Worm (Caenorhabditis elegans) whole organism, mixed stage, embryonic: Measurements from ENCODE around the gene col-126.

Experiments used
- M03D4.4 ChIP-seq: sonication (generic microtip); optimal IDR thresholded peaks from 2 replicates; lab custom pipeline; 2017; ENCODE audit warnings: mild to moderate bottlenecking, missing genetic modification characterization, missing compliant biosample characterization
- blmp-1 ChIP-seq: fragments of 150-350 bp; optimal IDR thresholded peaks from 2 replicates; lab custom pipeline; 2014; ENCODE audit warnings: missing biosample characterization, missing genetic modification characterization
- cnd-1 ChIP-seq: fragments of 200-800 bp; sonication (Bioruptor generic); optimal IDR thresholded peaks from 2 replicates; lab custom pipeline; 2018; ENCODE audit warnings: mild to moderate bottlenecking, missing genetic modification characterization, missing compliant biosample characterization
- mep-1 ChIP-seq: fragments of 150-350 bp; optimal IDR thresholded peaks from 2 replicates; lab custom pipeline; 2017; ENCODE audit warnings: missing biosample characterization, missing genetic modification reagents, missing genetic modification characterization, inconsistent platforms
- nhr-12 ChIP-seq: fragments of 150-350 bp; optimal IDR thresholded peaks from 2 replicates; lab custom pipeline; 2014; ENCODE audit warnings: missing biosample characterization, missing genetic modification characterization
- nhr-28 ChIP-seq: fragments of 150-350 bp; optimal IDR thresholded peaks from 2 replicates; lab custom pipeline; 2014; ENCODE audit warnings: missing biosample characterization, missing genetic modification characterization
- pha-4 ChIP-seq: fragments of 150-350 bp; optimal IDR thresholded peaks from 2 replicates; lab custom pipeline; 2018; ENCODE audit warnings: missing biosample characterization, missing genetic modification reagents, missing genetic modification characterization
- sem-2 ChIP-seq: fragments of 200-800 bp; sonication (Bioruptor generic); optimal IDR thresholded peaks from 2 replicates; lab custom pipeline; 2018; ENCODE audit warnings: mild to moderate bottlenecking, missing genetic modification characterization, missing compliant biosample characterization
- snpc-4 ChIP-seq: fragments of 150-350 bp; optimal IDR thresholded peaks from 2 replicates; lab custom pipeline; 2014; ENCODE audit warnings: missing biosample characterization, missing genetic modification characterization
- sptf-1 ChIP-seq: sonication (generic microtip); optimal IDR thresholded peaks from 2 replicates; lab custom pipeline; 2017; ENCODE audit warnings: mild to moderate bottlenecking, missing genetic modification characterization, moderate library complexity, missing compliant biosample characterization
- tbx-8 ChIP-seq: fragments of 200-800 bp; sonication (Bioruptor generic); optimal IDR thresholded peaks from 2 replicates; lab custom pipeline; 2018; ENCODE audit warnings: mild to moderate bottlenecking, missing genetic modification characterization, moderate library complexity, missing compliant biosample characterization
- unc-62 ChIP-seq: fragments of 150-350 bp; optimal IDR thresholded peaks from 2 replicates; lab custom pipeline; 2014; ENCODE audit warnings: missing biosample characterization, missing genetic modification reagents, missing genetic modification characterization
- ztf-11 ChIP-seq: fragments of 150-350 bp; optimal IDR thresholded peaks from 2 replicates; lab custom pipeline; 2014; ENCODE audit warnings: missing biosample characterization, missing genetic modification characterization

DNA sequence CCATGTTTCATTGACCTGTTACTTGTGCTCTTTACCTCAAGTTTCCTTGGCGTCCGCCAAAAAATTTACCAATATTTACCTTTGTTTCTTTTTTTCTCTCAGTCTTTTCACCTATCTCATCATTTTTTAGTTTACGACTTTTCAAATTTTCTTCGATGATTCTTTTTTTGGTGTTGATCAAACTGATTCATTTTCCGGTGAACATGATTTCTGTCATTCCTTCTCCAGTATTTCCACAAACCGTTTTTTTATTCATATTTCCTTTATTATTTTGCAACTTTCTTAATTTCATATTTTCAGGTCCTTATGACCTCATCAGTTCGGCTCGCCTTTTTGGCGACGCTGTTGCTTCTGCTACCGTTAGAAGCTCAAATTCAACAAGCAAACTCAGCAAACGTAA is 24.3 kb downstream of the col-126 start, which contains the start of gene F54D1.6:
- no peak for TF ChIP-seq sptf-1
- TF ChIP-seq blmp-1 (tag; lab: Kevin White, UChicago), result no peak
- TF ChIP-seq unc-62, result no peak
- TF ChIP-seq tbx-8 (GFP tag; lab: Kevin White, UChicago), result no peak
- no peak for TF ChIP-seq nhr-12 (tag; lab: Kevin White, UChicago)
- no peak for TF ChIP-seq cnd-1 (tag; lab: Kevin White, UChicago)
- no peak for TF ChIP-seq ztf-11 (tag; lab: Kevin White, UChicago)
- TF ChIP-seq snpc-4 (tag; lab: Kevin White, UChicago), result no peak
- no peak for TF ChIP-seq M03D4.4 (tag; lab: Kevin White, UChicago)
- TF ChIP-seq nhr-28 (tag; lab: Kevin White, UChicago), result no peak
- no peak for TF ChIP-seq pha-4 (tag; lab: Kevin White, UChicago)
- TF ChIP-seq sem-2 (GFP tag; lab: Kevin White, UChicago), result no peak
- no peak for TF ChIP-seq mep-1 (tag; lab: Kevin White, UChicago)
